Fruit fly (Drosophila melanogaster) whole organism, wandering third instar larva: Measurements from ENCODE around the gene CG42557.

ENCODE experiments used
- Abd-B ChIP-seq: fragments of >200 bp; optimal IDR thresholded peaks from 2 replicates; lab custom pipeline; 2017; ENCODE audit warnings: missing biosample characterization, missing genetic modification characterization
- CG32264 ChIP-seq: fragments of 200-800 bp; sonication (Bioruptor generic); optimal IDR thresholded peaks from 2 replicates; lab custom pipeline; 2016; ENCODE audit warnings: missing biosample characterization, missing genetic modification characterization
- CG9705 ChIP-seq: fragments of 200-800 bp; sonication (Bioruptor generic); optimal IDR thresholded peaks from 2 replicates; lab custom pipeline; 2018; ENCODE audit warnings: missing biosample characterization, mild to moderate bottlenecking, missing genetic modification characterization
- CrebA ChIP-seq: fragments of 200-800 bp; sonication (Bioruptor generic); optimal IDR thresholded peaks from 2 replicates; lab custom pipeline; 2016; ENCODE audit warnings: missing biosample characterization, mild to moderate bottlenecking, missing genetic modification characterization, borderline replicate concordance
- Dfd ChIP-seq: fragments of >200 bp; optimal IDR thresholded peaks from 2 replicates; lab custom pipeline; 2017; ENCODE audit warnings: missing biosample characterization, missing genetic modification characterization
- Dif ChIP-seq: fragments of 200-275, 200-300 bp; sonication (Bioruptor generic); optimal IDR thresholded peaks from 2 replicates; lab custom pipeline; 2018; ENCODE audit warnings: missing biosample characterization, missing genetic modification characterization; ENCODE audit not compliant: partially characterized antibody
- GATAd ChIP-seq: sonication (Bioruptor generic); optimal IDR thresholded peaks from 2 replicates; lab custom pipeline; 2016; ENCODE audit warnings: missing biosample characterization, missing genetic modification characterization
- HLH106 ChIP-seq: fragments of 200-800 bp; optimal IDR thresholded peaks from 3 replicates; lab custom pipeline; 2019; ENCODE audit warnings: missing biosample characterization, mild to moderate bottlenecking, missing genetic modification characterization, moderate library complexity
- Hr78 ChIP-seq: fragments of >200 bp; optimal IDR thresholded peaks from 2 replicates; lab custom pipeline; 2017; ENCODE audit warnings: missing biosample characterization, missing genetic modification characterization
- Hr83 ChIP-seq: fragments of 200-300 bp; sonication (Bioruptor generic); optimal IDR thresholded peaks from 2 replicates; lab custom pipeline; 2016; ENCODE audit warnings: missing biosample characterization, mild to moderate bottlenecking, missing genetic modification characterization, moderate library complexity; ENCODE audit not compliant: poor library complexity, severe bottlenecking
- Jra ChIP-seq: sonication (Bioruptor generic); optimal IDR thresholded peaks from 2 replicates; lab custom pipeline; 2016; ENCODE audit warnings: missing biosample characterization, missing genetic modification characterization
- Mio ChIP-seq: sonication (Bioruptor generic); optimal IDR thresholded peaks from 2 replicates; lab custom pipeline; 2016; ENCODE audit warnings: missing biosample characterization, missing genetic modification characterization
- Myc ChIP-seq: fragments of >200 bp; optimal IDR thresholded peaks from 2 replicates; lab custom pipeline; 2017
- N ChIP-seq: fragments of >200 bp; optimal IDR thresholded peaks from 2 replicates; lab custom pipeline; 2018; ENCODE audit warnings: missing biosample characterization, missing external identifiers, missing genetic modification characterization
- OdsH ChIP-seq: fragments of 200-800 bp; sonication (Bioruptor generic); optimal IDR thresholded peaks from 2 replicates; lab custom pipeline; 2016; ENCODE audit warnings: missing biosample characterization, mild to moderate bottlenecking, missing genetic modification characterization
- Rel ChIP-seq, 2 experiments: fragments of 200-800 bp; sonication (Bioruptor generic) in 1 of 2; optimal IDR thresholded peaks; 2 replicates in 1 of 2; 3 replicates in 1 of 2; lab custom pipeline; 2016 to 2019; ENCODE audit warnings: mild to moderate bottlenecking in 2 of 2, missing biosample characterization in 2 of 2, missing genetic modification characterization in 2 of 2, moderate library complexity in 1 of 2
- Sp1 ChIP-seq: fragments of 200-800 bp; sonication (Bioruptor generic); optimal IDR thresholded peaks from 3 replicates; lab custom pipeline; 2019; ENCODE audit warnings: missing biosample characterization, mild to moderate bottlenecking, missing genetic modification characterization, moderate library complexity
- Vsx2 ChIP-seq: fragments of 200-300, 225-300 bp; sonication (Bioruptor generic); optimal IDR thresholded peaks from 2 replicates; lab custom pipeline; 2018; ENCODE audit warnings: missing biosample characterization, missing genetic modification characterization; ENCODE audit not compliant: partially characterized antibody
- br ChIP-seq: fragments of 200-800 bp; sonication (Bioruptor generic); optimal IDR thresholded peaks from 2 replicates; lab custom pipeline; 2016; ENCODE audit warnings: missing biosample characterization, missing genetic modification characterization
- dl ChIP-seq, 2 experiments: fragments of 175-275, 200-275 bp in 1 of 2; fragments of 200-275 bp in 1 of 2; sonication (Bioruptor generic); optimal IDR thresholded peaks; lab custom pipeline; 2018; ENCODE audit warnings: mild to moderate bottlenecking in 2 of 2, missing biosample characterization in 2 of 2, missing genetic modification characterization in 2 of 2, moderate library complexity in 2 of 2; ENCODE audit not compliant: partially characterized antibody in 2 of 2, insufficient read depth in 1 of 2
- dmrt93B ChIP-seq: fragments of 200-800 bp; sonication (Bioruptor generic); optimal IDR thresholded peaks from 2 replicates; lab custom pipeline; 2018; ENCODE audit warnings: missing biosample characterization, mild to moderate bottlenecking, missing genetic modification characterization
- dsf ChIP-seq: sonication (Bioruptor generic); optimal IDR thresholded peaks from 2 replicates; lab custom pipeline; 2016; ENCODE audit warnings: missing biosample characterization, missing genetic modification characterization, borderline replicate concordance
- ey ChIP-seq: fragments of 200-800 bp; sonication (Bioruptor generic); optimal IDR thresholded peaks from 2 replicates; lab custom pipeline; 2016; ENCODE audit warnings: missing biosample characterization, missing genetic modification characterization
- foxo ChIP-seq, 2 experiments: fragments of 200-800 bp; sonication (Bioruptor generic); optimal IDR thresholded peaks; 2 replicates in 1 of 2; 3 replicates in 1 of 2; lab custom pipeline; 2016 to 2017; ENCODE audit warnings: missing biosample characterization in 2 of 2, missing genetic modification characterization in 2 of 2
- fru ChIP-seq: fragments of 200-800 bp; sonication (Bioruptor generic); optimal IDR thresholded peaks from 3 replicates; lab custom pipeline; 2016; ENCODE audit warnings: missing biosample characterization, mild to moderate bottlenecking, missing genetic modification characterization
- h ChIP-seq: fragments of 200-800 bp; sonication (Bioruptor generic); optimal IDR thresholded peaks from 3 replicates; lab custom pipeline; 2016; ENCODE audit warnings: missing biosample characterization, mild to moderate bottlenecking, missing genetic modification characterization
- jim ChIP-seq: fragments of 175-275, 200-325 bp; sonication (Bioruptor generic); optimal IDR thresholded peaks from 2 replicates; lab custom pipeline; 2016; ENCODE audit warnings: missing biosample characterization, mild to moderate bottlenecking, missing genetic modification characterization
- psq ChIP-seq: fragments of 200-800 bp; sonication (Bioruptor generic); optimal IDR thresholded peaks from 3 replicates; lab custom pipeline; 2017; ENCODE audit warnings: missing biosample characterization, mild to moderate bottlenecking, missing genetic modification characterization, moderate library complexity
- rgr ChIP-seq: fragments of 200-800 bp; sonication (Bioruptor generic); optimal IDR thresholded peaks from 3 replicates; lab custom pipeline; 2016; ENCODE audit warnings: missing biosample characterization, mild to moderate bottlenecking, missing genetic modification characterization
- sage ChIP-seq: fragments of 200-800 bp; sonication (Bioruptor generic); optimal IDR thresholded peaks from 2 replicates; lab custom pipeline; 2016; ENCODE audit warnings: missing biosample characterization, mild to moderate bottlenecking, missing genetic modification characterization
- sv ChIP-seq: fragments of 200-800 bp; sonication (Bioruptor generic); optimal IDR thresholded peaks from 3 replicates; lab custom pipeline; 2016; ENCODE audit warnings: missing biosample characterization, missing genetic modification characterization
- usp ChIP-seq: fragments of >200 bp; optimal IDR thresholded peaks from 2 replicates; lab custom pipeline; 2017; ENCODE audit warnings: missing biosample characterization, missing genetic modification characterization
- woc ChIP-seq: sonication (Bioruptor generic); optimal IDR thresholded peaks from 2 replicates; lab custom pipeline; 2016; ENCODE audit warnings: missing biosample characterization, mild to moderate bottlenecking, missing genetic modification characterization

The CG42557 gene

DNA sequence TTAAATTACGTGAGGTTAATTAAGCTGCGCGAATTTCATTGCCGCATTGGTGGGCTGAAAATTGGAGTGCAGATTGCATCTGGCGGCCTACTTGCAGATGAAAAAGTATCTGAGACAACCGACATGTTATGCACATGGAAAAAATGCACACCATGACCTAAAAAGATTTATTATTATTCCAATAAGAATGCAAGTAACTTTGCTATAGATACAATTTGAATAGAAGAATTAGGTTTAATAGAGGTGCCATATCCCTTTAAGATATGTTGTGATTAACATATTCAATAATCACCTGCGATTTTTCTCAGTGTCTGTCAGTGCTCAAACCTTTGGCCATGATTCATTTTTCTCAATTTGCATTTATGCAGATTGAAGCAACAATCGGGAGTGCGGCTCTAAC is 48.4 kb downstream of the CG42557 start:
- TF ChIP-seq CG32264 (no peak), Jra (GFP tag; lab: Kevin White, UChicago) (no peak), h (peak; percentile 9)

DNA sequence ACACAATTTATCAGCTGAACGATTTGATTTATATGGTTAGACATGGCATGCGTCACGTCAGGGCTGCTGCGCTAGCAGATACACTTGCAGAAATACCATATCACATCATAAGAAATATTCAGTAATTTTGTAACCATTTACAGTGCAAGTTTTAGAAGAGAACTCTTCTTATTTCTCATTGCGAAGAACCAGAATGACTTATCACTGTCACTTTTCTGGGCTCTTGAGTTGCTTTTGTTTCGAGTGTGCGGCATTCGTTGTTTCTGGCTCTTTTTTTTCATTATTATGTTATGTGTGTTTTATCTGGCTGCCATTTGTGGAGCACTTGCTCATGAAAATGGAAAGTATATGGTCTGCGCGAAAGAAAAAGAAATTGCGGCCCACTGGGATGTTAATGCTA is 48.9 kb downstream of the CG42557 start:
- TF ChIP-seq Dfd (GFP tag; lab: Kevin White, UChicago) (no peak), psq (GFP tag; lab: Kevin White, UChicago) (no peak), Dif (GFP tag; lab: Kevin White, UChicago) (no peak), foxo (GFP tag; optimal IDR thresholded peaks at IDR 0.05; lab: Kevin White, UChicago) (no peak), ey (GFP tag; lab: Kevin White, UChicago) (peak; percentile 19), sv (GFP tag; lab: Kevin White, UChicago) (no peak), GATAd (GFP tag; lab: Kevin White, UChicago) (no peak), Vsx2 (GFP tag; lab: Kevin White, UChicago) (no peak), rgr (GFP tag; lab: Kevin White, UChicago) (peak; percentile 14), h (peak; percentile 18)

DNA sequence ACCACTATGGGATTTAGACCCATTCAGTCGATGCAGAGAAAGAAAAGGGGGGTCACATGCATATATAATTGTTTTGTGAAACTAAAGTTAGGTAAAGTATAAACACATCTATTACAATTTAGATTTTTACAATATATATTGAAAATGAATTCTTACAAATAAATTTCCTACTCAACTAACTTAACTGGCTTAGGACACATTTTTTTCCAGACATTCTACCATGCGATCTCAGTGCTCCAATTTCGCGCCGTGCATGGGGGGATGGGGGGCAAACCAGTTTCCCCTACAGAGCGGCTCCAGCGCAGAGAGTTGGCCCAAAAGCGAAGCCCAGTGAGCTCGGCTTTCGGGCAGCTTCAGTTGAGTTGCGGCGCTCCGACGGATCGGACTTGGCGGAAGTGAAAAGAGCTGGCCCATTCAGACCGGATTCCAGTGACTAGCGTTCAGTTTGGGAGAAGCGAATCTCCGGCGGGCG is 50.0 kb downstream of the CG42557 start, which contains the start of gene CG7896:
Gene CG7896 (plus strand): TSS at position 354 of the 472 bp plus-strand sequence.
- TF ChIP-seq N (GFP tag; lab: Kevin White, UChicago) (no peak), Abd-B (GFP tag; lab: Kevin White, UChicago) (no peak), Hr83 (GFP tag; lab: Kevin White, UChicago) (peak; percentile 62), usp (GFP tag; lab: Kevin White, UChicago) (no peak), foxo (GFP tag; optimal IDR thresholded peaks at IDR 0.05; lab: Kevin White, UChicago) (peak; percentile 54 to 91), dl (GFP tag; optimal IDR thresholded peaks at IDR 0.05; lab: Kevin White, UChicago; ENCODE audit: insufficient read depth in 1 of 2, partially characterized antibody in 2 of 2) (no peak), OdsH (GFP tag; lab: Kevin White, UChicago) (peak; percentile 85), woc (GFP tag; lab: Kevin White, UChicago) (peak; percentile 95), fru (GFP tag; lab: Kevin White, UChicago) (peak; percentile 85), CG9705 (GFP tag; lab: Kevin White, UChicago) (peak; percentile 78), Mio (GFP tag; lab: Kevin White, UChicago) (no peak), HLH106 (tag; lab: Kevin White, UChicago) (peak; percentile 93), h (peak; percentile 94), Dfd (GFP tag; lab: Kevin White, UChicago) (no peak), Dif (GFP tag; lab: Kevin White, UChicago) (peak; percentile 17), GATAd (GFP tag; lab: Kevin White, UChicago) (no peak), psq (GFP tag; lab: Kevin White, UChicago) (peak; percentile 86), sage (GFP tag; lab: Kevin White, UChicago) (peak; percentile 61), dsf (GFP tag; lab: Kevin White, UChicago) (peak; percentile 41), rgr (GFP tag; lab: Kevin White, UChicago) (peak; percentile 85), Sp1 (peak; percentile 85), dmrt93B (peak; percentile 70), br (peak; percentile 83), CG32264 (peak; percentile 37), Rel (GFP tag; optimal IDR thresholded peaks at IDR 0.05; lab: Kevin White, UChicago) (peak; percentile 83), Rel (tag; optimal IDR thresholded peaks at IDR 0.05; lab: Kevin White, UChicago) (peak; percentile 59), Vsx2 (GFP tag; lab: Kevin White, UChicago) (peak; percentile 54), ey (GFP tag; lab: Kevin White, UChicago) (peak; percentile 76)

DNA sequence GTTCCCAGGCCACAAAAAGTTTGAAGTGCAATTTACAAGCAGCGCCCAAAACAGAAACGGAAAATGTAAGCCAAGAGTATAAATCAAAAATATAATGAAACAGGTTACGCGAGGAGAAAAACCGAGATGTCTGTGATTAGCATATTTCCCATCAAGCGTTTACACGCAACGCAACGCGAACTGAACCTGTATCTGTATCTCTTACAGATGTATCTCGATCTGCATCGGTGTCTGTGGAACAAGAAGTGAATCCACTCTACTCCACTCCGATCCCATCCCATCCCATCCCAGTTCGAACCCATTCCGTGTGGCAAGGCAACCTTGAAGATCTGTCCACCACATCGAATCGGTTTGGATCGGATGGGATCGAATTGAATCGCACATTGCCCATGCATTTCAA is 50.8 kb downstream of the CG42557 start:
- TF ChIP-seq Mio (GFP tag; lab: Kevin White, UChicago) (no peak), Vsx2 (GFP tag; lab: Kevin White, UChicago) (no peak), br (no peak), jim (GFP tag; lab: Kevin White, UChicago) (no peak), sage (GFP tag; lab: Kevin White, UChicago) (no peak), CG9705 (GFP tag; lab: Kevin White, UChicago) (no peak), Hr83 (GFP tag; lab: Kevin White, UChicago) (no peak), GATAd (GFP tag; lab: Kevin White, UChicago) (no peak), dsf (GFP tag; lab: Kevin White, UChicago) (no peak), usp (GFP tag; lab: Kevin White, UChicago) (no peak), Rel (GFP tag; optimal IDR thresholded peaks at IDR 0.05; lab: Kevin White, UChicago) (no peak), Rel (tag; optimal IDR thresholded peaks at IDR 0.05; lab: Kevin White, UChicago) (no peak), Myc (lab: Kevin White, UChicago) (no peak), foxo (GFP tag; optimal IDR thresholded peaks at IDR 0.05; lab: Kevin White, UChicago) (no peak), CrebA (GFP tag; lab: Kevin White, UChicago) (no peak), CG32264 (no peak), Hr78 (GFP tag; lab: Kevin White, UChicago) (no peak), h (no peak)
